Worm (Caenorhabditis elegans): ENCODE measurements around the gene srab-9.
"Not testable (repeated sequence)": the region's sequence is repeated elsewhere in the genome, so short reads cannot be mapped to it uniquely, and the experiment has no call there.

srab-9 gene

DNA sequence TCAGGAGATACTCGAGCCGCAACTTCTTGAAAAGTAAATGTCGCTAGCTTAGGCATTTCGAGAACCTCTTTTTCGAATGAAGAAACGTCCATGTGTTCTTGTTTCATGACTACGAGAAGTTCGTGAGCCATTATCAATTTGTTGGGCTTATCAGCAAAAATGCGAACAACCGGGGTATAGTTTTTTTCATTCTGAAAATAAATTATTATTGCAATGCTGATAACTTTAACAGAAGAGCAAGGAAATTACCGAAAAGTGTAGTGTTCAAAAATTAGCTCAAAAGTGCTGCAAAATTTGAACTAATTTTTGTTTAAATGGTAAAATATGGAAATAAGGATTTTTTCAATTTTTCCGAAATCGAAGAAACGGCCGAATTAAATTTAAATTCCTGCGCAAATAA is 28.9 kb downstream of the srab-9 start:
- TF ChIP-seq sma-3 (GFP tag; optimal IDR thresholded peaks at IDR 0.05) (no peak), fos-1 (tag; optimal IDR thresholded peaks at IDR 0.05) (peak; percentile 22)

DNA sequence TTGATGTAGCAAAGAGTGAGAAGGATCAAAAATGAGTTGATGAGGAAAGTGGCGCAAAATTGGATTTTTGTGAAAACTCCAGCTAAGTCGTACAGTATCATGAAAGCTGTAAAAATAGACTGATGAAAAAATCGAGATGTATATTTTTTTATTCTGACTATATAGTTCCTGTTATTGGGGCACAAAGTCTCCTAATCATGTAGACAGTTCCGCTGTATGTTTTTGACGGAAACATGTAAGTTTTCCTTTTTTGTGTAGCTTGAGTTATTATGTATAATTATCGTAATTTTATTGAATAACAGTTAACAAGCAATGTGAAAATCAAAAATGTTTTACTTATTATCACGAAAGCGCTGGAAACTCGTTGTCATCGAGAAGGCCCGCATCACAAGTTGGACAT is 33.6 kb downstream of the srab-9 start, which contains the start of gene str-68:
str-68 (minus strand) TSS at position 101 of the 400 bp plus-strand sequence.
- TF ChIP-seq C34F6.9 (tag; optimal IDR thresholded peaks at IDR 0.05) (no peak), peb-1 (tag; optimal IDR thresholded peaks at IDR 0.05) (no peak), nhr-77 (tag; optimal IDR thresholded peaks at IDR 0.05) (no peak), nhr-237 (tag; optimal IDR thresholded peaks at IDR 0.05) (no peak), elt-3 (tag; optimal IDR thresholded peaks at IDR 0.05) (no peak), lin-39 (tag; optimal IDR thresholded peaks at IDR 0.05) (no peak), aly-2 (tag; optimal IDR thresholded peaks at IDR 0.05) (no peak), unc-39 (tag; optimal IDR thresholded peaks at IDR 0.05) (no peak), crh-2 (tag; optimal IDR thresholded peaks at IDR 0.05) (no peak), nhr-12 (tag; optimal IDR thresholded peaks at IDR 0.05) (no peak), ztf-11 (tag; optimal IDR thresholded peaks at IDR 0.05) (no peak)

DNA sequence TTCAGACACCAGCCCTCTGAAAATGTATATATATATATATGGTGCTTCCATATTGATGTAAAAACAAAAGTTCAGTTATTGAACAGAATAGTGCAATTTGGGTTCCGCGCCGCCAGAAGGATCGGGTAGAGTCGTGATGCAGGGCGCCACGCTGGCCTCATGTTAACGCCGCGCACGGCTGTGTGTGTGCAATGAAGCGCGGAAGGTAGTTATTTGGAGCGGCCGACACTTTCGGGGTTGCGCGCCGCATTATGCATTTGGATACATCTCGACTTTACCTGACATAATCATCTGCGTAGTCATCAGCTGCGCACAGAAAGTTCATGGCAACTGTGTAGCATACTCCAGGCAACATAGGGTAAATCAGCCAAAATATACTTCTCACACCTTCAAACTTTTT is 34.3 kb downstream of the srab-9 start:
- TF ChIP-seq crh-2 (tag; optimal IDR thresholded peaks at IDR 0.05), result no peak
- no peak for TF ChIP-seq elt-3 (tag; optimal IDR thresholded peaks at IDR 0.05)
- TF ChIP-seq aly-2 (tag; optimal IDR thresholded peaks at IDR 0.05), result no peak
- no peak for TF ChIP-seq egl-27 (tag; optimal IDR thresholded peaks at IDR 0.05)
- TF ChIP-seq unc-55 (GFP tag; optimal IDR thresholded peaks at IDR 0.05), result no peak
- TF ChIP-seq snpc-4 (tag; optimal IDR thresholded peaks at IDR 0.05), result no peak
- no peak for TF ChIP-seq F13H6.1 (tag; optimal IDR thresholded peaks at IDR 0.05)

DNA sequence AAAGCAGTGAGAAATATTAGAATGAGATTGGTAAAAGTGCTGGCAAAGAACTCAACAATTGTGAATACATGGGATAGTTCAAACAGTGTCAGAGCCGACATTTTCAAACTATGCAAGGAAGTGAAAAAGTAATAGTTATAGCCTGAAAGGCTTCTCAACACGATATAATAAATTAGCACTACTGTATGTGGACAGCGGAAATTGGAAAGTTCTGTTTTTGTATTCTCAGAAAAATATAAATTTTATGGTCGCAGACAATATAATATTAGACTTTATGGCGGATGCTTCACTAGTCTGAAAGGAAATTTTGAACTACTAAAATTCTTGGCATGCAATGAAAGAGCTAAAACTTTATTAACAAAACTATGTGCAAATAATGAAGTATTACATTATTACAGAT is 35.3 kb downstream of the srab-9 start, which contains the start of gene str-69:
str-69 (minus strand) TSS at position 101 of the 400 bp plus-strand sequence.
- TF ChIP-seq unc-55 (GFP tag; optimal IDR thresholded peaks at IDR 0.05) (no peak), crh-2 (tag; optimal IDR thresholded peaks at IDR 0.05) (no peak), R02D3.7 (tag; optimal IDR thresholded peaks at IDR 0.05) (no peak), gmeb-1 (tag; optimal IDR thresholded peaks at IDR 0.05) (no peak), zag-1 (tag; optimal IDR thresholded peaks at IDR 0.05) (no peak), lsy-2 (tag; optimal IDR thresholded peaks at IDR 0.05) (no peak), egl-27 (tag; optimal IDR thresholded peaks at IDR 0.05) (no peak), nhr-10 (tag; optimal IDR thresholded peaks at IDR 0.05) (no peak), unc-39 (tag; optimal IDR thresholded peaks at IDR 0.05) (no peak), ceh-82 (tag; optimal IDR thresholded peaks at IDR 0.05) (no peak), sem-4 (tag; optimal IDR thresholded peaks at IDR 0.05) (no peak), lin-11 (tag; optimal IDR thresholded peaks at IDR 0.05) (no peak)

DNA sequence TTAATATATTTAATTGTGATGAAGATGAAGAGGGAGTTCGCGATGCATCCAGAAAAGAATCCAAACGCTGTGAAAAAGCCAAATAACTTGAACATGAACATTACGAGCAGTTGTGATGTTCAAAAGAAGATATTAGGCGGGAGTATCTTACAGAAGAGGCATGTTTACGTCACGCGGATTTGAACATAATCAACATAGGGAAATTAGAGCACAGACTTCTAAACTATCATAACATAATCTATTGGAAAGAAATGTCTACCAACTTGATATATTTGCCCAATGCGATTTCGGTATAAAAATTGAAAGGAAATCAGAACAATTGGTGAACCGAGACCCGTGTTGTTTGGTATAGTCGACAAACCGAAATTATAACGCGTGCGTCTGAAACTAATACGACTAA is 37.0 kb downstream of the srab-9 start, which contains the start of gene str-66:
str-66 (minus strand) TSS at position 101 of the 400 bp plus-strand sequence.
- TF ChIP-seq ztf-4 (tag; optimal IDR thresholded peaks at IDR 0.05) (no peak), skn-1 (tag; optimal IDR thresholded peaks at IDR 0.05) (no peak), peb-1 (tag; optimal IDR thresholded peaks at IDR 0.05) (no peak), mab-5 (tag; optimal IDR thresholded peaks at IDR 0.05) (no peak), sma-3 (GFP tag; optimal IDR thresholded peaks at IDR 0.05) (no peak), sma-9 (GFP tag; optimal IDR thresholded peaks at IDR 0.05) (no peak), sma-9 (tag; optimal IDR thresholded peaks at IDR 0.05) (no peak), fos-1 (tag; optimal IDR thresholded peaks at IDR 0.05) (no peak), ceh-16 (tag; optimal IDR thresholded peaks at IDR 0.05) (no peak), nhr-11 (tag; optimal IDR thresholded peaks at IDR 0.05) (no peak), C34F6.9 (tag; optimal IDR thresholded peaks at IDR 0.05) (no peak), nhr-129 (tag; optimal IDR thresholded peaks at IDR 0.05) (no peak), lsy-2 (tag; optimal IDR thresholded peaks at IDR 0.05) (no peak), zag-1 (tag; optimal IDR thresholded peaks at IDR 0.05) (no peak), ceh-82 (tag; optimal IDR thresholded peaks at IDR 0.05) (no peak)

DNA sequence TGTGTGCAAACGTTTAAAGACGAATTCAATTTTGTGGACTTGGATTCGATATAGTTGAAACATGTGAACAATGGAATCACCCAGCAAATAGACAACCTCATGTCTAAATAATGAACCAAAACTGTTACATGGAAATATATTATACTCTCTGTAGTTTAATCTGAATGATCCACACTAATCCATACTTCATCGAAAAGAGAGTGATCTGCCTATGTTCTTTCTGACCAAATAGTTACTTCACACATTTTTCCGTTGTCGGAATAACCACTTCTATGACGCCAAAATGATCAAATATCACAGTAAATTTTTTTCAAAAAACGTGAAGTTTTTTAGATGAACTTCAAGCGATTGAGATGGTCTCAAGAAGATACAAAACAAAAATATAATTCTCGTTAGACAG is 39.0 kb downstream of the srab-9 start, which contains the start of gene Y73C8C.4:
Y73C8C.4 (minus strand) TSS at position 101 of the 400 bp plus-strand sequence.
- not testable (repeated sequence) for TF ChIP-seq mbf-1 (tag; optimal IDR thresholded peaks at IDR 0.05); crh-2 (tag; optimal IDR thresholded peaks at IDR 0.05); unc-62 (GFP tag; optimal IDR thresholded peaks at IDR 0.05)

Data from whole organism, L2 larva.